Fruit fly (Drosophila melanogaster): ENCODE measurements around the gene rpk.

The rpk gene

DNA sequence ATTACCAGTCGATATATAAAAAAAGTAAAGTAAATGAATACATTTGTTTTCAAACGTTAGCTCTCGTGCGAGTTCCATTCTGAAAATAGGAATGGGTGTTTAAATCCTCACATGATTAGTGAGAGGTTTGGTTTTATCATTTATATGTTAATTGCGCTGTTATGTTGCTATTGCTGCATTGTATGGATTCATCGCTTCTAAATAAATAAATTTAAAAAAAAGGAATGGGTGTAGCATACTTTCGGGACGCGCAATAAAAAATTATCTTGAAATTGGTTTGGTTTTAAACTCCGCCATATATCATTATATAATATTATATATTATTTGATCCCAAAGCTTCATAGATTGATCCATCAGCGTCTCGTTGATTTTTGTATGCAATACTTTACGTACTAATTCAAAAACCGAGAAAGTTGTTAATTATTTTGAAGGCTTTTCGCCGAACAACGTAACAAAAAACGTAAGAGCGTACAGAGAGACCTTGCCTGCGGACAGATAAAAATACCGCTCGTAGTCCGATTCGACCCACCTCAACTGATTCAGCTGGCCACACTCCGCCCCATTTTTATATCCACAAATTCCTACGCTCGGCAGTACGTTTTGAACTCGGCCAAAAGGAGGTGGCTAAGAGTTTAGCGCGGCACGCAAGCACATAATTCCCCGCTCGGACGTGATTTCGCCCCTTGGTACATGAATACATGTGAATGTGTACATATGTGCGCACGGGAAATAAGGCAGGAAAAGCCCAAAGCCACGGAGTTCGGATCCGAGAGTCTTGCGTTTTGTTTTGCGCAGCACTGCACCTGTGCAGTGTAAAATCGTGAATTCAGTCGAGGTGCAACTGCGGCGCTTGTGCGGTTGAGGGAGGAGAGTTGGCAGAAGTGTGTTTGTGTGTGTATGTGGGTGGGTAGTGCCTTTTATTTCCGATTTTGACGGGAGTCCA, 13.5 kb downstream of the rpk start, which contains the start of gene smash (continued):
- TF ChIP-seq sob (GFP tag; IDR thresholded peaks at IDR 0.05), result peak; percentile 48
- TF ChIP-seq CG1792 (GFP tag; optimal IDR thresholded peaks at IDR 0.05), result no peak
- TF ChIP-seq fd64A (GFP tag; optimal IDR thresholded peaks at IDR 0.05), result no peak
- no peak for TF ChIP-seq Vsx1 (GFP tag; optimal IDR thresholded peaks at IDR 0.05)
- TF ChIP-seq CG13775 (GFP tag; optimal IDR thresholded peaks at IDR 0.05), result no peak
- TF ChIP-seq Rx (GFP tag; IDR thresholded peaks at IDR 0.05), result no peak; the same call in 1 of the 2 replicates
- TF ChIP-seq CG10543 (GFP tag; optimal IDR thresholded peaks at IDR 0.05), result no peak
- no peak for TF ChIP-seq Usf (GFP tag; optimal IDR thresholded peaks at IDR 0.05)
- TF ChIP-seq CG10462 (GFP tag; optimal IDR thresholded peaks at IDR 0.05), result no peak
- TF ChIP-seq az2 (GFP tag; optimal IDR thresholded peaks at IDR 0.05), result no peak
- TF ChIP-seq pfk (GFP tag; optimal IDR thresholded peaks at IDR 0.05), result no peak
- TF ChIP-seq jumu (GFP tag; optimal IDR thresholded peaks at IDR 0.05), result peak; percentile 22
- TF ChIP-seq CG6791 (GFP tag; IDR thresholded peaks at IDR 0.05; ENCODE audit: partially characterized antibody), result peak; percentile 64
- TF ChIP-seq lola (GFP tag; optimal IDR thresholded peaks at IDR 0.05), result no peak
- no peak for TF ChIP-seq Gsc (GFP tag; IDR thresholded peaks at IDR 0.05)
- TF ChIP-seq ro (GFP tag; IDR thresholded peaks at IDR 0.05), result no peak
- TF ChIP-seq CG30020 (tag; optimal IDR thresholded peaks at IDR 0.05), result no peak
- no peak for TF ChIP-seq CG2129 (GFP tag; IDR thresholded peaks at IDR 0.05; ENCODE audit: partially characterized antibody)
- peak; percentile 27 for TF ChIP-seq grau (tag; optimal IDR thresholded peaks at IDR 0.05)
- TF ChIP-seq Aef1 (GFP tag; IDR thresholded peaks at IDR 0.05), result no peak
- no peak for TF ChIP-seq HmgZ (tag; optimal IDR thresholded peaks at IDR 0.05)
- TF ChIP-seq CG3995 (GFP tag; optimal IDR thresholded peaks at IDR 0.05), result peak; percentile 32
- peak; percentile 9 for TF ChIP-seq cad (GFP tag; optimal IDR thresholded peaks at IDR 0.05)
- no peak for TF ChIP-seq CG8388 (GFP tag; optimal IDR thresholded peaks at IDR 0.05)
- peak; percentile 46 for TF ChIP-seq nau (GFP tag; optimal IDR thresholded peaks at IDR 0.05)
- TF ChIP-seq dm (GFP tag; optimal IDR thresholded peaks at IDR 0.05), result no peak
- TF ChIP-seq pan (optimal IDR thresholded peaks at IDR 0.05), result no peak
- peak in 1 of 2 experiments; percentile 38 for TF ChIP-seq pan (GFP tag; optimal IDR thresholded peaks at IDR 0.05 in 1 of 2, IDR thresholded peaks at IDR 0.05 in 1 of 2)
- no peak for TF ChIP-seq Sry-β (GFP tag; optimal IDR thresholded peaks at IDR 0.05)
- TF ChIP-seq yki (optimal IDR thresholded peaks at IDR 0.05), result no peak
- peak; percentile 28 for TF ChIP-seq BEAF-32 (GFP tag; optimal IDR thresholded peaks at IDR 0.05)
- peak; percentile 67 for TF ChIP-seq ftz-f1 (GFP tag; optimal IDR thresholded peaks at IDR 0.05)
- no peak for TF ChIP-seq peb (GFP tag; IDR thresholded peaks at IDR 0.05)
- no peak for TF ChIP-seq luna (GFP tag; optimal IDR thresholded peaks at IDR 0.05)
- TF ChIP-seq CG14667 (GFP tag; IDR thresholded peaks at IDR 0.05), result no peak
- TF ChIP-seq CG1024 (GFP tag; IDR thresholded peaks at IDR 0.05), result peak; percentile 10; the same call in 1 of the 2 replicates
- no peak for TF ChIP-seq Doc3 (GFP tag; IDR thresholded peaks at IDR 0.05; ENCODE audit: partially characterized antibody)
- TF ChIP-seq Lpt (GFP tag; optimal IDR thresholded peaks at IDR 0.05), result no peak
- TF ChIP-seq Fer2 (tag; optimal IDR thresholded peaks at IDR 0.05), result no peak
- no peak for TF ChIP-seq emc (GFP tag; optimal IDR thresholded peaks at IDR 0.05)
- no peak; the same call in 1 of the 2 replicates for TF ChIP-seq Nf-YA (GFP tag; IDR thresholded peaks at IDR 0.05)
- TF ChIP-seq CG12942 (GFP tag; optimal IDR thresholded peaks at IDR 0.05), result no peak
- TF ChIP-seq Atf-2 (GFP tag; optimal IDR thresholded peaks at IDR 0.05), result peak; percentile 9
- TF ChIP-seq Atf6 (GFP tag; IDR thresholded peaks at IDR 0.05), result no peak
- TF ChIP-seq danr (GFP tag; IDR thresholded peaks at IDR 0.05), result no peak
- TF ChIP-seq h (optimal IDR thresholded peaks at IDR 0.05), result no peak
- TF ChIP-seq ara (GFP tag; IDR thresholded peaks at IDR 0.05), result no peak
- TF ChIP-seq CoRest (tag; optimal IDR thresholded peaks at IDR 0.05), result no peak
- TF ChIP-seq fd3F (GFP tag; optimal IDR thresholded peaks at IDR 0.05), result no peak
- TF ChIP-seq Asciz (GFP tag; optimal IDR thresholded peaks at IDR 0.05), result no peak
